Worm (Caenorhabditis elegans): ENCODE data around the gene C44B7.5.

Gene C44B7.5

DNA sequence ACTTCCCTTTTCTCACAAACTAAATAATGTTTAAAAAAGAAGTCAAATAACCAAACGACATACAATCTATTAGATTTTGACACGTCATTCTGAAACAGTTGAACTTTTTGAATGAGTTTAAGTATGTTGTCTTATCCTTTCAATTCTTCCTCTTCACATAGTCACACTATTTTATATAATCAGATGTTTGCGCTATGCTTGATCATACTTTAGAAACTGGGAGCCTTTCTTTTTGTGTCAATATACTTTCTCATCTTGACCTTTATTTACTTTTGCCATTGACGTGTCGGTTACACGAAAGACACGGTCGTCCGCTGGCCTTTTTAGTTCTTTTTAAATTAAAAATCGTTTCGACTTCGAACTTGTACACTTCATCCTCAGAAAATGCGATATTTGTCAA, 20.5 kb downstream of the C44B7.5 start, which contains the start of gene C04A2.15:
Gene C04A2.15, plus strand, starts transcription at position 299 of the 400 bp plus-strand sequence.
- TF ChIP-seq F13H6.1 (tag; optimal IDR thresholded peaks at IDR 0.05) (peak; percentile 42), ZK546.5 (tag; optimal IDR thresholded peaks at IDR 0.05) (no peak)

DNA sequence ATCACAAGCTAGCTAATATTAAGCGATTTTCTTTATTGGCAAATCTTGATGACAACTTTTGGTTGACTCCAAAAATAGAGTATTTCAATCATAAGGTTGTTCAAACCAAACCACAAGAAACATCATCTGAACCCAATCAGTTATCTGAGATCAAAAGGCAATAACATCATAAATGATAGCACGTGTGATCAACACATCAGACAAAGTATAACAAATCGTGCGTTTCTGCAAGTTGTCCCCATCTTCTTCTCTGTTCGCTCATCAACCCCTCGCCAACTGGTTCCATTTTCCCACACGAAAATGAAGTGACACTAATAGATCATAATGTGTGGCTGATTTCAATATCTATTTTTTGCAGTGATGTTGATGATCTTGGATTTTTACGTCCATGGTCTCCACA, 23.1 kb downstream of the C44B7.5 start:
- no peak for TF ChIP-seq mab-5 (tag; optimal IDR thresholded peaks at IDR 0.05)
- TF ChIP-seq C34F6.9 (tag; optimal IDR thresholded peaks at IDR 0.05), result peak; percentile 29
- TF ChIP-seq nhr-6 (tag; optimal IDR thresholded peaks at IDR 0.05), result peak; percentile 56
- TF ChIP-seq nhr-23 (tag; optimal IDR thresholded peaks at IDR 0.05), result no peak
- peak; percentile 97 for TF ChIP-seq sma-9 (GFP tag; optimal IDR thresholded peaks at IDR 0.05)
- TF ChIP-seq sma-9 (tag; optimal IDR thresholded peaks at IDR 0.05), result no peak
- TF ChIP-seq peb-1 (tag; optimal IDR thresholded peaks at IDR 0.05), result no peak
- peak; percentile 30 for TF ChIP-seq gmeb-1 (tag; optimal IDR thresholded peaks at IDR 0.05)
- TF ChIP-seq mbf-1 (tag; optimal IDR thresholded peaks at IDR 0.05), result no peak
- TF ChIP-seq sem-4 (tag; optimal IDR thresholded peaks at IDR 0.05), result no peak
- TF ChIP-seq egl-27 (tag; optimal IDR thresholded peaks at IDR 0.05), result peak; percentile 97
- peak; percentile 90 for TF ChIP-seq blmp-1 (tag; optimal IDR thresholded peaks at IDR 0.05; ENCODE audit: insufficient read depth)
- no peak for TF ChIP-seq snpc-4 (tag; optimal IDR thresholded peaks at IDR 0.05)
- peak; percentile 61 for TF ChIP-seq crh-2 (tag; optimal IDR thresholded peaks at IDR 0.05)
- peak; percentile 90 for TF ChIP-seq nhr-25 (tag; optimal IDR thresholded peaks at IDR 0.05)
- no peak for TF ChIP-seq zag-1 (tag; optimal IDR thresholded peaks at IDR 0.05)
- no peak for TF ChIP-seq nhr-237 (tag; optimal IDR thresholded peaks at IDR 0.05)
- TF ChIP-seq elt-3 (tag; optimal IDR thresholded peaks at IDR 0.05), result no peak
- peak; percentile 82 for TF ChIP-seq sma-3 (GFP tag; optimal IDR thresholded peaks at IDR 0.05)
- TF ChIP-seq nhr-129 (tag; optimal IDR thresholded peaks at IDR 0.05), result peak; percentile 87
- no peak for TF ChIP-seq nhr-10 (tag; optimal IDR thresholded peaks at IDR 0.05)
- peak; percentile 65 for TF ChIP-seq ama-1 (optimal IDR thresholded peaks at IDR 0.05)
- no peak for TF ChIP-seq ceh-16 (tag; optimal IDR thresholded peaks at IDR 0.05)
- TF ChIP-seq unc-55 (GFP tag; optimal IDR thresholded peaks at IDR 0.05), result no peak
- TF ChIP-seq nhr-12 (tag; optimal IDR thresholded peaks at IDR 0.05), result no peak
- TF ChIP-seq ztf-4 (tag; optimal IDR thresholded peaks at IDR 0.05), result peak; percentile 16
- TF ChIP-seq alr-1 (tag; optimal IDR thresholded peaks at IDR 0.05), result no peak
- no peak for TF ChIP-seq lin-11 (tag; optimal IDR thresholded peaks at IDR 0.05)
- TF ChIP-seq nhr-21 (tag; optimal IDR thresholded peaks at IDR 0.05), result peak; percentile 91
- peak; percentile 43 for TF ChIP-seq fos-1 (tag; optimal IDR thresholded peaks at IDR 0.05)
- no peak for TF ChIP-seq lin-39 (tag; optimal IDR thresholded peaks at IDR 0.05)
- TF ChIP-seq ZK546.5 (tag; optimal IDR thresholded peaks at IDR 0.05), result no peak
- no peak for TF ChIP-seq F13H6.1 (tag; optimal IDR thresholded peaks at IDR 0.05)
- TF ChIP-seq ztf-1 (GFP tag; conservative IDR thresholded peaks at IDR 0.05), result no peak
- no peak for TF ChIP-seq elt-1 (tag; optimal IDR thresholded peaks at IDR 0.05)
- no peak for TF ChIP-seq unc-62 (GFP tag; optimal IDR thresholded peaks at IDR 0.05)
- peak in 1 of 2 experiments; percentile 63 for TF ChIP-seq lsy-2 (tag; optimal IDR thresholded peaks at IDR 0.05)
- TF ChIP-seq skn-1 (tag; optimal IDR thresholded peaks at IDR 0.05), result no peak
- peak; percentile 89 for TF ChIP-seq Y55F3AM.14 (GFP tag; optimal IDR thresholded peaks at IDR 0.05)
- no peak for TF ChIP-seq R02D3.7 (tag; optimal IDR thresholded peaks at IDR 0.05)
- TF ChIP-seq nhr-77 (tag; optimal IDR thresholded peaks at IDR 0.05), result no peak
- no peak for TF ChIP-seq unc-39 (tag; optimal IDR thresholded peaks at IDR 0.05)
- TF ChIP-seq ztf-11 (tag; optimal IDR thresholded peaks at IDR 0.05), result no peak
- TF ChIP-seq nhr-11 (tag; optimal IDR thresholded peaks at IDR 0.05), result no peak
- TF ChIP-seq dmd-4 (tag; optimal IDR thresholded peaks at IDR 0.05), result no peak
- TF ChIP-seq mdl-1 (tag; optimal IDR thresholded peaks at IDR 0.05), result peak; percentile 59 to 81
- TF ChIP-seq lin-13 (GFP tag; optimal IDR thresholded peaks at IDR 0.05), result no peak
- no peak for TF ChIP-seq aly-2 (tag; optimal IDR thresholded peaks at IDR 0.05)
- TF ChIP-seq ceh-82 (tag; optimal IDR thresholded peaks at IDR 0.05), result no peak
